Fruit fly (Drosophila melanogaster): ENCODE data around the gene Zip89B.

Zip89B gene

DNA sequence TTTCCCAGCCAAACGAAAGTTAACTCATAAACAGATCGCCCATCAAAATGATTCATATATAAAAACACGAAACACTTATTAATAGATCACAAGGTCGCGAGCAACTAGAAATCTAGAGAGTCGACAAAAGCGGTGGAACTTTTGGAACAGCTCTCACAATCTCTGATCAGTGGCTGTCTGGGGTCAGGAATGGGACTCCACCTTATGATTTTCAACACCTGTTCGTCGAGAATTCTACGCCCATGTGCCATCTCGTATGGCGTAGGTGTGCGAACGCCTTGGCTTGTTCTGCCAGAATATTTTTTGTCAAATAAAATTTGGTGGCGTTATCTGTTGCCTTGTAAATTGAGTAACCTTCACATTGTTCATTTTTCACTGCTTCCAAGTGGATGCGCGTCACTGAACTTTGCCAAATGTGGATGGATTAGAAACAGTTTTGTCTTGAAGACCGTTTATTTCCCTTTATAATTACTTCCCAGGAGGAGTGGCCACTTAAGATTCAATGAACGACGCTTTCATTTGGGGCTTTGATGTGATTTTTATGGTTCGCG is 49.9 kb downstream of the Zip89B start:
- TF ChIP-seq achi (GFP tag; optimal IDR thresholded peaks at IDR 0.05) = no peak
- peak; percentile 16 for TF ChIP-seq fkh (GFP tag; optimal IDR thresholded peaks at IDR 0.05)
- TF ChIP-seq svp (GFP tag) = peak; percentile 13

DNA sequence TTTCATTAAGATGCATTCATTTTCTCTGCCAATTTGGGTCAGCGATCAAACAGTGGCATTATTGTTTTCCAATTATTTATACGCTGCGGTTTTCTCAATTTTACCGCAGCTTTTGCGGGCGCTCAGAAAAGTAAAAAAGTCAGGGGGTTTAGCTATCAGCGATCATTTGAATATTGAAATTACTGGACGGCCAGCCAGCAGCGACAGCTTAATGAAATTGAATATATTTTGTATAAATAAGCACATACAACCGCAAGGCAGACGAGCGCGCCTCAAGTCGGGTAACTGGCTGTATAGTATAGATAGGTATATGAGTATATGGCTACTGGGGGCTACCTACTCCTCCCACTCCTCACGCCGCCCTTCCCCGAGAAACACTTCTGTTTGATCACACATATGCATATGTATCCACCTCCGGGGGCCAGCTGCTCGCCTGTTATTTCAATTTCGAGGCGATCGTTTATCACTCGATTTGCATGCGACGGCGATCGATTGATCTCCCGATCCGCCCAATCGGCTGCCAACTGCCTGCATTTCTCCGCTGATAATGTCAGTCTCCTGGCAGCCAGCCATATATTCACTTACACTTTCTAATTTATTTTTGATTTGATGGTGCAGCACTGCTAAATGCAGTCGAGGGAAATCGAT is 50.8 kb downstream of the Zip89B start:
- TF ChIP-seq CG10631 (GFP tag; optimal IDR thresholded peaks at IDR 0.05) (no peak), CG31627 (GFP tag; optimal IDR thresholded peaks at IDR 0.05) (no peak), salr (GFP tag; optimal IDR thresholded peaks at IDR 0.05) (peak in 1 of 2 experiments; percentile 23), CG6808 (GFP tag; optimal IDR thresholded peaks at IDR 0.05) (no peak), CG11294 (GFP tag; IDR thresholded peaks at IDR 0.05) (no peak), OdsH (GFP tag; optimal IDR thresholded peaks at IDR 0.05) (no peak), lz (GFP tag; optimal IDR thresholded peaks at IDR 0.05) (no peak), svp (GFP tag) (peak; percentile 94), Eip78C (GFP tag) (peak; percentile 1), fkh (GFP tag; optimal IDR thresholded peaks at IDR 0.05) (no peak), net (GFP tag; optimal IDR thresholded peaks at IDR 0.05) (peak; percentile 9), topi (GFP tag; optimal IDR thresholded peaks at IDR 0.05) (no peak), Ets96B (tag; optimal IDR thresholded peaks at IDR 0.05) (no peak), ss (GFP tag; optimal IDR thresholded peaks at IDR 0.05) (no peak)

DNA sequence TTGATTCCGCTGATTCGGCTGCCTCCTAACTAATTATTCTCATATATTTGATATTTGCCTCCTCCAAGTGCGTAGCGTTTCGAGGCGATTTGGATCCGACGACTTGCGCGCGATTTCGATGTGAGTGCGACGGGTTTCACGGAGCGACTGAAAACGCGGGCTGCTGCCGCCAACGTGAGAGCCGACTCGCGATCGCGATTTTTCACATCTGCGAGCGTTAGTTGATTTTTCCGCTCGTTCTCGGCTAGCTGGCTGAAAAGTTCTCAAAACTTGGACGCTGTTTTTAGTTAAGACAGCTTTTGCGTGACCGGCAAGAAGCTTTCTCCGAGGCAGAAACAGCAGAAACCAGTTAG is 51.3 kb downstream of the Zip89B start, which contains the start of gene CG10311:
CG10311 (minus strand) TSS at position 153 of the 353 bp plus-strand sequence.
- peak; percentile 73 for TF ChIP-seq CG6854 (GFP tag; optimal IDR thresholded peaks at IDR 0.05)
- no peak for TF ChIP-seq Ets21C (GFP tag; optimal IDR thresholded peaks at IDR 0.05)
- peak; percentile 33 for TF ChIP-seq CG16779 (tag; optimal IDR thresholded peaks at IDR 0.05)
- TF ChIP-seq CG11762 (GFP tag; optimal IDR thresholded peaks at IDR 0.05; ENCODE audit: insufficient read depth) = no peak
- TF ChIP-seq CG6163 (GFP tag; IDR thresholded peaks at IDR 0.05) = 0 out of 3 replicates have a peak, but pooled peaks have one; percentile 15
- no peak for TF ChIP-seq Eip93F (GFP tag; optimal IDR thresholded peaks at IDR 0.05)
- peak; percentile 24; the same call in 1 of the 3 replicates for TF ChIP-seq eg (GFP tag; IDR thresholded peaks at IDR 0.05)
- no peak for TF ChIP-seq svp (GFP tag)
